Worm (Caenorhabditis elegans) whole organism, young adult: ENCODE data around the gene shw-1.

ENCODE experiments used
- hlh-12 ChIP-seq: sonication (generic microtip); optimal IDR thresholded peaks from 2 replicates; lab custom pipeline; 2016; ENCODE audit warnings: missing genetic modification characterization, missing compliant biosample characterization
- let-526 ChIP-seq: fragments of 200-800 bp; sonication (Bioruptor generic); IDR thresholded peaks from 2 replicates; pipeline ENCODE4 v1.3.6; 2022; ENCODE audit warnings: missing genetic modification reagents, missing genetic modification characterization, missing compliant biosample characterization
- nfya-1 ChIP-seq: sonication (generic microtip); optimal IDR thresholded peaks from 2 replicates; lab custom pipeline; 2017; ENCODE audit warnings: antibody characterized with exemption, missing compliant biosample characterization, missing genetic modification characterization, borderline replicate concordance; ENCODE audit not compliant: insufficient read depth
- rcor-1 ChIP-seq: fragments of 200-800 bp; sonication (Bioruptor generic); IDR thresholded peaks from 2 replicates; pipeline ENCODE4 v1.3.6; 2022; ENCODE audit warnings: missing genetic modification reagents, missing genetic modification characterization, missing compliant biosample characterization
- snpc-1.3 ChIP-seq: sonication (generic microtip); optimal IDR thresholded peaks from 2 replicates; lab custom pipeline; 2017; ENCODE audit warnings: missing genetic modification characterization, mild to moderate bottlenecking, missing compliant biosample characterization, antibody characterized with exemption, moderate library complexity, missing genotype, missing genetic modification reagents; ENCODE audit not compliant: insufficient read depth
- unc-130 ChIP-seq: sonication (generic microtip); optimal IDR thresholded peaks from 2 replicates; lab custom pipeline; 2016; ENCODE audit warnings: missing genetic modification reagents, missing genetic modification characterization, missing compliant biosample characterization
- ztf-3 ChIP-seq: fragments of 200-800 bp; sonication (Bioruptor generic); optimal IDR thresholded peaks from 2 replicates; lab custom pipeline; 2018; ENCODE audit warnings: mild to moderate bottlenecking, missing genetic modification characterization, missing compliant biosample characterization

ce11 chrII:8369059-8369458 lies 47.8 kb upstream of the shw-1 start, which contains the start of gene amt-3:
- no peak for TF ChIP-seq nfya-1
- no peak for TF ChIP-seq snpc-1.3 (tag; lab: Kevin White, UChicago)
- TF ChIP-seq let-526: no peak
- TF ChIP-seq ztf-3 (GFP tag; lab: Kevin White, UChicago): no peak
- no peak for TF ChIP-seq hlh-12 (tag; lab: Kevin White, UChicago)
- no peak for TF ChIP-seq unc-130
- TF ChIP-seq rcor-1 (GFP tag; lab: Robert Waterston, UW): no peak
